Fruit fly (Drosophila melanogaster): Measurements from ENCODE around the gene NimC4.

NimC4 gene

dm6 chr2L:14026778-14027177 lies 20.6 kb upstream of the NimC4 start, which contains the start of gene hll:
Gene hll (plus strand): TSS chr2L:14027001.
- TF ChIP-seq kay (GFP tag; ENCODE audit: borderline replicate concordance) (no peak), CG11617 (GFP tag; optimal IDR thresholded peaks at IDR 0.05) (no peak), Clk (GFP tag; optimal IDR thresholded peaks at IDR 0.05) (no peak), tj (GFP tag; optimal IDR thresholded peaks at IDR 0.05) (no peak), ovo (GFP tag; optimal IDR thresholded peaks at IDR 0.05) (no peak), toe (GFP tag; optimal IDR thresholded peaks at IDR 0.05) (no peak), cic (GFP tag; optimal IDR thresholded peaks at IDR 0.05) (no peak), Hr96 (GFP tag; optimal IDR thresholded peaks at IDR 0.05) (no peak), Mnt (GFP tag; optimal IDR thresholded peaks at IDR 0.05) (no peak), cnc (optimal IDR thresholded peaks at IDR 0.05) (no peak), CG7045 (GFP tag; optimal IDR thresholded peaks at IDR 0.05) (no peak), Crg-1 (GFP tag; optimal IDR thresholded peaks at IDR 0.05) (no peak), CG14711 (tag; optimal IDR thresholded peaks at IDR 0.05) (no peak), CG33017 (tag; optimal IDR thresholded peaks at IDR 0.05) (no peak), CG1620 (GFP tag; optimal IDR thresholded peaks at IDR 0.05) (no peak)

- TF ChIP-seq tj (GFP tag; optimal IDR thresholded peaks at IDR 0.05) (peak; percentile 12), CG1620 (GFP tag; optimal IDR thresholded peaks at IDR 0.05) (no peak)
Observed at dm6 chr2L:14029235-14029634, 18.1 kb upstream of the NimC4 start.

- TF ChIP-seq ovo (GFP tag; optimal IDR thresholded peaks at IDR 0.05) = no peak
- TF ChIP-seq pad (GFP tag; optimal IDR thresholded peaks at IDR 0.05) = no peak
- TF ChIP-seq Mnt (GFP tag; optimal IDR thresholded peaks at IDR 0.05) = no peak
- TF ChIP-seq kay (GFP tag; ENCODE audit: borderline replicate concordance) = no peak
- no peak for TF ChIP-seq CG11617 (GFP tag; optimal IDR thresholded peaks at IDR 0.05)
- no peak for TF ChIP-seq tj (GFP tag; optimal IDR thresholded peaks at IDR 0.05)
- TF ChIP-seq CG7101 (tag; optimal IDR thresholded peaks at IDR 0.05) = no peak
- no peak for TF ChIP-seq CG12768 (GFP tag; optimal IDR thresholded peaks at IDR 0.05)
- TF ChIP-seq toe (GFP tag; optimal IDR thresholded peaks at IDR 0.05) = no peak
- no peak for TF ChIP-seq bab1 (GFP tag; optimal IDR thresholded peaks at IDR 0.05)
- no peak for TF ChIP-seq Hr96 (GFP tag; optimal IDR thresholded peaks at IDR 0.05)
- TF ChIP-seq Crg-1 (GFP tag; optimal IDR thresholded peaks at IDR 0.05) = no peak
- no peak for TF ChIP-seq CG5204 (GFP tag; optimal IDR thresholded peaks at IDR 0.05)
- TF ChIP-seq cnc (optimal IDR thresholded peaks at IDR 0.05) = no peak
- no peak for TF ChIP-seq CG1620 (GFP tag; optimal IDR thresholded peaks at IDR 0.05)
- TF ChIP-seq CG7045 (GFP tag; optimal IDR thresholded peaks at IDR 0.05) = no peak
- TF ChIP-seq CG14711 (tag; optimal IDR thresholded peaks at IDR 0.05) = no peak
Observed at dm6 chr2L:14031439-14031838, 15.9 kb upstream of the NimC4 start, which contains the start of gene CG18095. Gene CG18095 (minus strand): TSS chr2L:14031539.

dm6 chr2L:14038718-14039117 lies 8.7 kb upstream of the NimC4 start:
- TF ChIP-seq pad (GFP tag; optimal IDR thresholded peaks at IDR 0.05) (no peak), cic (GFP tag; optimal IDR thresholded peaks at IDR 0.05) (no peak), CG14711 (tag; optimal IDR thresholded peaks at IDR 0.05) (no peak), CG11617 (GFP tag; optimal IDR thresholded peaks at IDR 0.05) (no peak), ovo (GFP tag; optimal IDR thresholded peaks at IDR 0.05) (no peak), cnc (optimal IDR thresholded peaks at IDR 0.05) (no peak), Mnt (GFP tag; optimal IDR thresholded peaks at IDR 0.05) (no peak), bab1 (GFP tag; optimal IDR thresholded peaks at IDR 0.05) (no peak), CG33017 (tag; optimal IDR thresholded peaks at IDR 0.05) (no peak), Clk (GFP tag; optimal IDR thresholded peaks at IDR 0.05) (no peak), Hr96 (GFP tag; optimal IDR thresholded peaks at IDR 0.05) (no peak), CG5204 (GFP tag; optimal IDR thresholded peaks at IDR 0.05) (no peak), CG1620 (GFP tag; optimal IDR thresholded peaks at IDR 0.05) (no peak), tj (GFP tag; optimal IDR thresholded peaks at IDR 0.05) (no peak), Crg-1 (GFP tag; optimal IDR thresholded peaks at IDR 0.05) (no peak), kay (GFP tag; ENCODE audit: borderline replicate concordance) (no peak)

- no peak for TF ChIP-seq CG5204 (GFP tag; optimal IDR thresholded peaks at IDR 0.05)
- no peak for TF ChIP-seq Crg-1 (GFP tag; optimal IDR thresholded peaks at IDR 0.05)
- TF ChIP-seq tj (GFP tag; optimal IDR thresholded peaks at IDR 0.05) = no peak
- no peak for TF ChIP-seq cic (GFP tag; optimal IDR thresholded peaks at IDR 0.05)
- no peak for TF ChIP-seq kay (GFP tag; ENCODE audit: borderline replicate concordance)
Observed at dm6 chr2L:14039936-14040483, 7.4 kb upstream of the NimC4 start, which contains the start of gene nAChRalpha5. Gene nAChRalpha5 (plus strand): TSS chr2L:14040170.

dm6 chr2L:14045562-14046196 lies 1.7 kb upstream of the NimC4 start:
- TF ChIP-seq CG14711 (tag; optimal IDR thresholded peaks at IDR 0.05) (no peak), CG11617 (GFP tag; optimal IDR thresholded peaks at IDR 0.05) (no peak), CG7101 (tag; optimal IDR thresholded peaks at IDR 0.05) (no peak), ovo (GFP tag; optimal IDR thresholded peaks at IDR 0.05) (no peak), Hr96 (GFP tag; optimal IDR thresholded peaks at IDR 0.05) (no peak), Crg-1 (GFP tag; optimal IDR thresholded peaks at IDR 0.05) (no peak), CG1620 (GFP tag; optimal IDR thresholded peaks at IDR 0.05) (no peak), CG33017 (tag; optimal IDR thresholded peaks at IDR 0.05) (no peak), bab1 (GFP tag; optimal IDR thresholded peaks at IDR 0.05) (no peak), pad (GFP tag; optimal IDR thresholded peaks at IDR 0.05) (no peak), kay (GFP tag; ENCODE audit: borderline replicate concordance) (no peak), CG7045 (GFP tag; optimal IDR thresholded peaks at IDR 0.05) (no peak), Mnt (GFP tag; optimal IDR thresholded peaks at IDR 0.05) (no peak), CG12768 (GFP tag; optimal IDR thresholded peaks at IDR 0.05) (no peak), CG5204 (GFP tag; optimal IDR thresholded peaks at IDR 0.05) (no peak), cic (GFP tag; optimal IDR thresholded peaks at IDR 0.05) (no peak), cnc (optimal IDR thresholded peaks at IDR 0.05) (no peak), toe (GFP tag; optimal IDR thresholded peaks at IDR 0.05) (no peak), Clk (GFP tag; optimal IDR thresholded peaks at IDR 0.05) (no peak)
